Worm (Caenorhabditis elegans) whole organism, L2 larva: ENCODE data around the gene cbp-2.

Source experiments
- Y55F3AM.14 ChIP-seq: fragments of 200-800 bp; sonication (Bioruptor generic); optimal IDR thresholded peaks from 2 replicates; lab custom pipeline; 2018; ENCODE audit warnings: mild to moderate bottlenecking, missing genetic modification characterization, missing compliant biosample characterization
- ZK546.5 ChIP-seq: sonication (generic microtip); optimal IDR thresholded peaks from 2 replicates; lab custom pipeline; 2017; ENCODE audit warnings: missing biosample characterization, missing genetic modification characterization
- blmp-1 ChIP-seq: sonication (generic microtip); optimal IDR thresholded peaks from 2 replicates; lab custom pipeline; 2017; ENCODE audit warnings: missing genetic modification characterization, mild to moderate bottlenecking, missing compliant biosample characterization, antibody characterized with exemption, moderate library complexity; ENCODE audit not compliant: insufficient read depth
- ceh-82 ChIP-seq: fragments of 150-350 bp; optimal IDR thresholded peaks from 2 replicates; lab custom pipeline; 2014; ENCODE audit warnings: missing biosample characterization, missing genetic modification characterization
- egl-27 ChIP-seq: sonication (generic microtip); optimal IDR thresholded peaks from 3 replicates; lab custom pipeline; 2017; ENCODE audit warnings: missing biosample characterization, missing genetic modification reagents, missing genetic modification characterization
- elt-1 ChIP-seq: fragments of 150-350 bp; optimal IDR thresholded peaks from 2 replicates; lab custom pipeline; 2014; ENCODE audit warnings: missing biosample characterization, missing genetic modification characterization
- nhr-11 ChIP-seq: fragments of 150-350 bp; optimal IDR thresholded peaks from 2 replicates; lab custom pipeline; 2014; ENCODE audit warnings: missing biosample characterization, missing genetic modification characterization
- snpc-4 ChIP-seq: fragments of 150-350 bp; optimal IDR thresholded peaks from 2 replicates; lab custom pipeline; 2014; ENCODE audit warnings: missing biosample characterization, missing genetic modification characterization
- unc-62 ChIP-seq: fragments of 150-350 bp; optimal IDR thresholded peaks from 2 replicates; lab custom pipeline; 2014; ENCODE audit warnings: missing biosample characterization, missing genetic modification reagents, missing genetic modification characterization
- zag-1 ChIP-seq: fragments of 150-350 bp; optimal IDR thresholded peaks from 2 replicates; lab custom pipeline; 2014; ENCODE audit warnings: missing biosample characterization, missing genetic modification characterization

DNA sequence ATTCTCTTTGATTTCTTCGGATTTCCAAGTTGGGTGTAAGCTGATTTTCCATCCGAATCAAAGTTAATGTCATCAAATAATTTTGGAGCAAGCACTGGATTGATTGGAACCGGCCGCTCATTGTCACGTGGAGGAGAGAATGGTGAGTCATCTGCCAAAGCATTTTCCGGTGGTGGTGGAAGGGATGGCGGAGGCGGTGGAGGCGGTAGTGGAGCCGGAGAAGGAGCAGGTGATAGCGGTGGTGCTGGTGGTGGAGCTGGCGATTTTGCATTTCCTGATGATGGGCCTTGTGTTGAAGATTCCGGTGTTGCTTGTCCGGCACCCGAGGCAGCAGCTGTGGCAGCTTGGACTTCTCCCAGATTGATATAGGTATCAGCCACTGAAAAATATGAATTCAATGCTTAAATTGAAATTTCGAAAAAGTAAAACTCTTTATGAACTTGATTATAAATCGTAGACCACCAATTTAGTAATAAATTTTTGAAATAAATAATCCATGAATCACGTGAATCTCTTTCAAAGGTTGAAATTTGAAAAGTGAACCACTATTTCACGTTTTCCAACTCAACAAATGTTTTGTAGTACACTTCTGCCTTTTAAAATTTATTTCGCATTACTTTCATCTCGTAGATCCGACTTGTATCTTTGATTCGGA lies 18.2 kb downstream of the cbp-2 start, which contains the start of the genes K03H1.9 and K03H1.12:
- no peak for TF ChIP-seq unc-62 (GFP tag; lab: Kevin White, UChicago)
- no peak for TF ChIP-seq elt-1 (tag; lab: Kevin White, UChicago)
- no peak for TF ChIP-seq Y55F3AM.14 (GFP tag; lab: Kevin White, UChicago)
- no peak for TF ChIP-seq snpc-4 (tag; lab: Kevin White, UChicago)
- TF ChIP-seq ceh-82 (tag; lab: Kevin White, UChicago) = no peak
- TF ChIP-seq blmp-1 (tag; lab: Kevin White, UChicago) = no peak
- no peak for TF ChIP-seq nhr-11
- no peak for TF ChIP-seq egl-27 (tag; lab: Kevin White, UChicago)
- no peak for TF ChIP-seq zag-1 (tag; lab: Kevin White, UChicago)
- TF ChIP-seq ZK546.5 (tag; lab: Kevin White, UChicago) = no peak
